Worm (Caenorhabditis elegans) whole organism, L1 larva: ENCODE data around the gene K09E9.3.

Source experiments
- C04F5.9 ChIP-seq: sonication (generic microtip); optimal IDR thresholded peaks from 2 replicates; lab custom pipeline; 2016; ENCODE audit warnings: missing genetic modification characterization, missing compliant biosample characterization
- F16B12.6 ChIP-seq: fragments of 150-350 bp; optimal IDR thresholded peaks from 2 replicates; lab custom pipeline; 2014; ENCODE audit warnings: missing biosample characterization, missing genetic modification characterization
- Y116A8C.19 ChIP-seq: sonication (generic microtip); optimal IDR thresholded peaks from 2 replicates; lab custom pipeline; 2016; ENCODE audit warnings: missing compliant biosample characterization, missing genetic modification characterization, borderline replicate concordance
- aha-1 ChIP-seq: fragments of 150-350 bp; optimal IDR thresholded peaks from 2 replicates; lab custom pipeline; 2014; ENCODE audit warnings: missing biosample characterization, missing genetic modification characterization
- aly-2 ChIP-seq: fragments of 150-350 bp; optimal IDR thresholded peaks from 2 replicates; lab custom pipeline; 2014; ENCODE audit warnings: missing biosample characterization, missing genetic modification characterization
- ama-1 ChIP-seq: fragments of 150-350 bp; optimal IDR thresholded peaks from 2 replicates; lab custom pipeline; 2014
- blmp-1 ChIP-seq: fragments of 150-350 bp; optimal IDR thresholded peaks from 2 replicates; lab custom pipeline; 2014; ENCODE audit warnings: missing biosample characterization, missing genetic modification characterization
- ceh-63 ChIP-seq: fragments of 200-800 bp; sonication (Bioruptor generic); optimal IDR thresholded peaks from 2 replicates; lab custom pipeline; 2018; ENCODE audit warnings: mild to moderate bottlenecking, missing genetic modification characterization, missing compliant biosample characterization
- ceh-88 ChIP-seq: fragments of 200-800 bp; sonication (Bioruptor generic); IDR thresholded peaks from 2 replicates; pipeline ENCODE4 v1.3.6; 2022; ENCODE audit warnings: missing genetic modification characterization, missing compliant biosample characterization
- ceh-90 ChIP-seq: sonication (generic microtip); optimal IDR thresholded peaks from 2 replicates; lab custom pipeline; 2016; ENCODE audit warnings: missing genetic modification characterization, missing compliant biosample characterization
- dsc-1 ChIP-seq: sonication (generic microtip); optimal IDR thresholded peaks from 2 replicates; lab custom pipeline; 2016; ENCODE audit warnings: mild to moderate bottlenecking, missing genetic modification characterization, missing compliant biosample characterization
- egl-27 ChIP-seq, 2 experiments: fragments of 150-350 bp in 1 of 2; sonication (generic microtip); optimal IDR thresholded peaks; 3 replicates each; lab custom pipeline; 2017 to 2018; ENCODE audit warnings: missing biosample characterization in 2 of 2, missing genetic modification characterization in 2 of 2, missing genetic modification reagents in 2 of 2
- elt-2 ChIP-seq: sonication (generic microtip); optimal IDR thresholded peaks from 2 replicates; lab custom pipeline; 2016; ENCODE audit warnings: missing genetic modification characterization, mild to moderate bottlenecking, inconsistent platforms, missing compliant biosample characterization, missing genetic modification reagents
- fkh-8 ChIP-seq: sonication (generic microtip); optimal IDR thresholded peaks from 2 replicates; lab custom pipeline; 2016; ENCODE audit warnings: mild to moderate bottlenecking, missing genetic modification characterization, missing compliant biosample characterization
- fos-1 ChIP-seq: fragments of 150-350 bp; optimal IDR thresholded peaks from 2 replicates; lab custom pipeline; 2014; ENCODE audit warnings: missing biosample characterization, missing genetic modification characterization
- hlh-4 ChIP-seq: sonication (generic microtip); optimal IDR thresholded peaks from 2 replicates; lab custom pipeline; 2016; ENCODE audit warnings: mild to moderate bottlenecking, missing genetic modification characterization, missing compliant biosample characterization
- hpl-2 ChIP-seq: fragments of 150-350 bp; optimal IDR thresholded peaks from 2 replicates; lab custom pipeline; 2014; ENCODE audit warnings: missing biosample characterization, missing genetic modification reagents, missing genetic modification characterization
- isw-1 ChIP-seq: fragments of 200-800 bp; sonication (Bioruptor generic); IDR thresholded peaks from 2 replicates; pipeline ENCODE4 v1.3.6; 2022; ENCODE audit warnings: missing genetic modification characterization, missing compliant biosample characterization
- jun-1 ChIP-seq: fragments of 150-350 bp; optimal IDR thresholded peaks from 2 replicates; lab custom pipeline; 2014; ENCODE audit warnings: missing biosample characterization, missing genetic modification reagents, missing genetic modification characterization
- lin-14 ChIP-seq: fragments of 200-800 bp; sonication (Bioruptor generic); optimal IDR thresholded peaks from 2 replicates; lab custom pipeline; 2018; ENCODE audit warnings: mild to moderate bottlenecking, missing genetic modification characterization, moderate library complexity, missing compliant biosample characterization
- lin-15B ChIP-seq: fragments of 150-350 bp; sonication (generic microtip); optimal IDR thresholded peaks from 3 replicates; lab custom pipeline; 2014; ENCODE audit warnings: missing biosample characterization, missing genetic modification characterization
- lin-35 ChIP-seq, 2 experiments: fragments of 150-350 bp; optimal IDR thresholded peaks; 2 replicates each; lab custom pipeline; 2014; ENCODE audit warnings: missing biosample characterization in 2 of 2, missing genetic modification characterization in 2 of 2, missing genetic modification reagents in 2 of 2
- lir-3 ChIP-seq: sonication (generic microtip); optimal IDR thresholded peaks from 2 replicates; lab custom pipeline; 2016; ENCODE audit warnings: mild to moderate bottlenecking, missing genetic modification characterization, moderate library complexity, missing compliant biosample characterization; ENCODE audit not compliant: poor library complexity
- mdl-1 ChIP-seq, 2 experiments: fragments of 150-350 bp; optimal IDR thresholded peaks; 2 replicates each; lab custom pipeline; 2014 to 2017; ENCODE audit warnings: missing biosample characterization in 2 of 2, missing genetic modification characterization in 2 of 2, inconsistent platforms in 1 of 2
- mef-2 ChIP-seq: fragments of 150-350 bp; optimal IDR thresholded peaks from 2 replicates; lab custom pipeline; 2014; ENCODE audit warnings: missing biosample characterization, missing genetic modification characterization
- mep-1 ChIP-seq: fragments of 150-350 bp; optimal IDR thresholded peaks from 2 replicates; lab custom pipeline; 2014; ENCODE audit warnings: missing biosample characterization, missing genetic modification characterization
- nhr-12 ChIP-seq: sonication (generic microtip); optimal IDR thresholded peaks from 2 replicates; lab custom pipeline; 2017; ENCODE audit warnings: missing biosample characterization, missing genetic modification characterization
- nhr-19 ChIP-seq: fragments of 200-800 bp; sonication (Bioruptor generic); conservative IDR thresholded peaks from 2 replicates; pipeline ENCODE4 v1.3.6; 2022; ENCODE audit warnings: missing genetic modification characterization, missing compliant biosample characterization
- nhr-20 ChIP-seq: sonication (generic microtip); optimal IDR thresholded peaks from 2 replicates; lab custom pipeline; 2016; ENCODE audit warnings: mild to moderate bottlenecking, missing genetic modification characterization, missing compliant biosample characterization
- nhr-47 ChIP-seq: sonication (generic microtip); optimal IDR thresholded peaks from 2 replicates; lab custom pipeline; 2016; ENCODE audit warnings: mild to moderate bottlenecking, missing genetic modification characterization, moderate library complexity, missing compliant biosample characterization
- nhr-71 ChIP-seq: sonication (generic microtip); optimal IDR thresholded peaks from 2 replicates; lab custom pipeline; 2016; ENCODE audit warnings: mild to moderate bottlenecking, missing genetic modification characterization, moderate library complexity, missing compliant biosample characterization
- nhr-76 ChIP-seq: sonication (generic microtip); optimal IDR thresholded peaks from 2 replicates; lab custom pipeline; 2017; ENCODE audit warnings: missing biosample characterization, missing genetic modification characterization
- nhr-77 ChIP-seq: fragments of 150-350 bp; optimal IDR thresholded peaks from 2 replicates; lab custom pipeline; 2014; ENCODE audit warnings: missing biosample characterization, missing genetic modification characterization
- nhr-85 ChIP-seq: sonication (generic microtip); peaks from one replicate; lab custom pipeline; 2016; ENCODE audit warnings: missing genetic modification characterization, inconsistent platforms, missing compliant biosample characterization
- nhr-90 ChIP-seq: sonication (generic microtip); optimal IDR thresholded peaks from 2 replicates; lab custom pipeline; 2016; ENCODE audit warnings: mild to moderate bottlenecking, missing genetic modification characterization, missing compliant biosample characterization; ENCODE audit not compliant: poor library complexity
- pax-3 ChIP-seq: fragments of 200-800 bp; sonication (Bioruptor generic); optimal IDR thresholded peaks from 2 replicates; lab custom pipeline; 2018; ENCODE audit warnings: mild to moderate bottlenecking, missing genetic modification characterization, moderate library complexity, missing compliant biosample characterization
- pqm-1 ChIP-seq: sonication (generic microtip); optimal IDR thresholded peaks from 3 replicates; lab custom pipeline; 2017; ENCODE audit warnings: missing biosample characterization, missing genetic modification characterization
- rnt-1 ChIP-seq: sonication (generic microtip); optimal IDR thresholded peaks from 2 replicates; lab custom pipeline; 2016; ENCODE audit warnings: mild to moderate bottlenecking, missing genetic modification characterization, moderate library complexity, missing compliant biosample characterization
- skn-1 ChIP-seq: fragments of 150-350 bp; optimal IDR thresholded peaks from 2 replicates; lab custom pipeline; 2014; ENCODE audit warnings: missing biosample characterization, missing genetic modification characterization
- snu-23 ChIP-seq: sonication (generic microtip); optimal IDR thresholded peaks from 2 replicates; lab custom pipeline; 2016; ENCODE audit warnings: missing genetic modification characterization, missing compliant biosample characterization
- sox-4 ChIP-seq: sonication (generic microtip); optimal IDR thresholded peaks from 2 replicates; lab custom pipeline; 2016; ENCODE audit warnings: missing genetic modification characterization, missing compliant biosample characterization
- sptf-1 ChIP-seq: fragments of 150-350 bp; optimal IDR thresholded peaks from 2 replicates; lab custom pipeline; 2014; ENCODE audit warnings: missing biosample characterization, missing genetic modification characterization
- sup-37 ChIP-seq: fragments of 200-800 bp; sonication (Bioruptor generic); optimal IDR thresholded peaks from 2 replicates; lab custom pipeline; 2018; ENCODE audit warnings: mild to moderate bottlenecking, missing genetic modification characterization, missing compliant biosample characterization
- swsn-7 ChIP-seq: sonication (generic microtip); optimal IDR thresholded peaks from 2 replicates; lab custom pipeline; 2016; ENCODE audit warnings: missing genetic modification characterization, missing compliant biosample characterization
- tbx-2 ChIP-seq: sonication (generic microtip); optimal IDR thresholded peaks from 2 replicates; lab custom pipeline; 2016; ENCODE audit warnings: missing genetic modification characterization, missing compliant biosample characterization
- tlp-1 ChIP-seq: fragments of 150-350 bp; optimal IDR thresholded peaks from 2 replicates; lab custom pipeline; 2014; ENCODE audit warnings: missing biosample characterization, missing genetic modification characterization
- unc-30 ChIP-seq: sonication (generic microtip); optimal IDR thresholded peaks from 2 replicates; lab custom pipeline; 2017; ENCODE audit warnings: missing biosample characterization, missing genetic modification characterization
- unc-62 ChIP-seq: fragments of 150-350 bp; optimal IDR thresholded peaks from 2 replicates; lab custom pipeline; 2014; ENCODE audit warnings: missing biosample characterization, missing genetic modification reagents, missing genetic modification characterization
- unc-86 ChIP-seq: sonication (generic microtip); optimal IDR thresholded peaks from 2 replicates; lab custom pipeline; 2016; ENCODE audit warnings: missing genetic modification characterization, missing compliant biosample characterization
- unc-98 ChIP-seq: fragments of 200-800 bp; sonication (Bioruptor generic); IDR thresholded peaks from 2 replicates; pipeline ENCODE4 v1.3.6; 2022; ENCODE audit warnings: missing genetic modification characterization, missing compliant biosample characterization

Gene K09E9.3

ce11 chrX:15619273-15619672 is 5.7 kb upstream of the K09E9.3 start:
- TF ChIP-seq pax-3 (tag; lab: Kevin White, UChicago) (no peak), dsc-1 (tag; lab: Kevin White, UChicago) (no peak), nhr-19 (GFP tag; lab: Robert Waterston, UW) (peak; percentile 36), unc-98 (GFP tag; lab: Robert Waterston, UW) (no peak), ceh-63 (GFP tag; lab: Kevin White, UChicago) (no peak), tlp-1 (tag; lab: Kevin White, UChicago) (no peak), nhr-47 (tag; lab: Kevin White, UChicago) (peak; percentile 59), snu-23 (GFP tag; lab: Kevin White, UChicago) (peak; percentile 50), sptf-1 (no peak), unc-62 (GFP tag; lab: Kevin White, UChicago) (no peak), fkh-8 (tag; lab: Kevin White, UChicago) (peak; percentile 62), nhr-12 (tag; lab: Kevin White, UChicago) (no peak), hlh-4 (no peak), aly-2 (no peak), hpl-2 (no peak), lin-14 (GFP tag; lab: Kevin White, UChicago) (peak; percentile 34), elt-2 (peak; percentile 37), tbx-2 (tag; lab: Kevin White, UChicago) (no peak), unc-86 (tag; lab: Kevin White, UChicago) (no peak), jun-1 (tag; lab: Kevin White, UChicago) (no peak), fos-1 (no peak), blmp-1 (tag; lab: Kevin White, UChicago) (no peak), mef-2 (tag; lab: Kevin White, UChicago) (no peak), F16B12.6 (no peak), lin-15B (tag; lab: Kevin White, UChicago) (no peak), rnt-1 (tag; lab: Kevin White, UChicago) (peak; percentile 36), ceh-88 (GFP tag; lab: Robert Waterston, UW) (no peak), nhr-71 (tag; lab: Kevin White, UChicago) (peak; percentile 61), mep-1 (tag; lab: Kevin White, UChicago) (peak; percentile 37), pqm-1 (no peak), nhr-77 (tag; lab: Kevin White, UChicago) (no peak), swsn-7 (tag; lab: Kevin White, UChicago) (peak; percentile 11), unc-30 (tag; lab: Kevin White, UChicago) (no peak), lin-35 (GFP tag; optimal IDR thresholded peaks at IDR 0.05; lab: Kevin White, UChicago) (peak in 1 of 2 experiments; percentile 27), lir-3 (tag; lab: Kevin White, UChicago) (peak; percentile 1), nhr-20 (peak; percentile 32), mdl-1 (tag; optimal IDR thresholded peaks at IDR 0.05; lab: Kevin White, UChicago) (no peak), nhr-76 (tag; lab: Kevin White, UChicago) (no peak), nhr-90 (tag; lab: Kevin White, UChicago) (peak; percentile 28), ceh-90 (no peak), sox-4 (no peak), nhr-85 (tag; lab: Kevin White, UChicago) (peak; percentile 76), sup-37 (GFP tag; lab: Kevin White, UChicago) (no peak), aha-1 (tag; lab: Kevin White, UChicago) (no peak), Y116A8C.19 (tag; lab: Kevin White, UChicago) (no peak), isw-1 (GFP tag; lab: Robert Waterston, UW) (no peak), C04F5.9 (tag; lab: Kevin White, UChicago) (no peak), egl-27 (tag; optimal IDR thresholded peaks at IDR 0.05; lab: Kevin White, UChicago) (no peak), ama-1 (lab: Kevin White, UChicago) (no peak), skn-1 (tag; lab: Kevin White, UChicago) (no peak)
- TF ChIP-seq, all 84 proteins: peak for 15
